Worm (Caenorhabditis elegans) whole organism, mixed stage, embryonic: ENCODE data around the gene rpl-22.

Experiments
- blmp-1 ChIP-seq: fragments of 150-350 bp; optimal IDR thresholded peaks from 2 replicates; lab custom pipeline; 2014; ENCODE audit warnings: missing biosample characterization, missing genetic modification characterization
- ceh-83 ChIP-seq: fragments of 200-800 bp; sonication (Bioruptor generic); optimal IDR thresholded peaks from 2 replicates; lab custom pipeline; 2018; ENCODE audit warnings: mild to moderate bottlenecking, missing genetic modification characterization, missing compliant biosample characterization
- ces-1 ChIP-seq: fragments of 150-350 bp; optimal IDR thresholded peaks from 2 replicates; lab custom pipeline; 2014; ENCODE audit warnings: missing biosample characterization, missing genetic modification reagents, missing genetic modification characterization
- elt-3 ChIP-seq: fragments of 150-350 bp; optimal IDR thresholded peaks from 2 replicates; lab custom pipeline; 2014; ENCODE audit warnings: missing biosample characterization, missing genetic modification characterization
- lsy-2 ChIP-seq: fragments of 150-350 bp; optimal IDR thresholded peaks from 2 replicates; lab custom pipeline; 2014; ENCODE audit warnings: missing biosample characterization, missing genetic modification characterization
- mab-5 ChIP-seq: fragments of 150-350 bp; optimal IDR thresholded peaks from 2 replicates; lab custom pipeline; 2014; ENCODE audit warnings: missing biosample characterization, missing genetic modification characterization
- nhr-237 ChIP-seq: fragments of 150-350 bp; optimal IDR thresholded peaks from 2 replicates; lab custom pipeline; 2014; ENCODE audit warnings: missing biosample characterization, missing genetic modification characterization
- nhr-28 ChIP-seq: fragments of 150-350 bp; optimal IDR thresholded peaks from 2 replicates; lab custom pipeline; 2014; ENCODE audit warnings: missing biosample characterization, missing genetic modification characterization
- snpc-4 ChIP-seq: fragments of 150-350 bp; optimal IDR thresholded peaks from 2 replicates; lab custom pipeline; 2014; ENCODE audit warnings: missing biosample characterization, missing genetic modification characterization
- unc-39 ChIP-seq: fragments of 150-350 bp; optimal IDR thresholded peaks from 2 replicates; lab custom pipeline; 2014; ENCODE audit warnings: missing biosample characterization, missing genetic modification characterization
- unc-62 ChIP-seq: fragments of 150-350 bp; optimal IDR thresholded peaks from 2 replicates; lab custom pipeline; 2014; ENCODE audit warnings: missing biosample characterization, missing genetic modification reagents, missing genetic modification characterization
- ztf-11 ChIP-seq: fragments of 150-350 bp; optimal IDR thresholded peaks from 2 replicates; lab custom pipeline; 2014; ENCODE audit warnings: missing biosample characterization, missing genetic modification characterization

- TF ChIP-seq blmp-1 (tag; lab: Kevin White, UChicago) (no peak), unc-62 (GFP tag; lab: Kevin White, UChicago) (no peak), ztf-11 (tag; lab: Kevin White, UChicago) (no peak), unc-39 (tag; lab: Kevin White, UChicago) (no peak), snpc-4 (tag; lab: Kevin White, UChicago) (no peak), ces-1 (no peak), lsy-2 (tag; lab: Kevin White, UChicago) (no peak), elt-3 (tag; lab: Kevin White, UChicago) (no peak), nhr-237 (tag; lab: Kevin White, UChicago) (no peak), mab-5 (tag; lab: Kevin White, UChicago) (no peak), ceh-83 (GFP tag; lab: Kevin White, UChicago) (no peak), nhr-28 (tag; lab: Kevin White, UChicago) (no peak)
Measured at ce11 chrII:5103784-5104457, 48.5 kb downstream of the rpl-22 start, which contains the start of the genes C04G6.11 and mpk-2.
